Comparison of ENCODE assay signal across 5 worm cellular contexts in the genomic region with DNA sequence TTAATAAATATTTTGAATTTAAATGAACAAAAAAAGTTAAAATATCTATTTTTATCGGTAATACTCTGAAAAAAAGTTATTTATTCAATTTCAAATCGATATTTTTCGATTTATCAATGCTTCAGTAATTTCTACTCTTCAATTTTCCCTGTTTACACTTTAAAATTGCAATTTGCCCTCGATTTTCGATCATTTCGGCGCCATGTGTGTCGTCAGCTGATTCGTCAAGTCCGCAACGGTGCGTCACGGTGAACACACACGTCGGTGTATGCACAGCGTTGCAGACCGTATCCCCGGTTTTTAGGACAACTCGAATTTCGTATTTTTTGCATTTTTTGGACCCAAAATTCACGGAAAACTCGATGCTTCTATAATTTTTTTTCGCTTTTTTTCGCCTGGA.
TF ChIP-seq lines count a peak whose summit lies in the region.

TSS of gene C18D11.3 (plus strand) at position 189 of the 400 bp plus-strand sequence.

TF ChIP-seq in whole organism, L1 larva, 84 proteins besides CTCF, POLR2A, EP300 and RAD21 (continues in another document):
- TF ChIP-seq nhr-47 (tag; optimal IDR thresholded peaks at IDR 0.05; lab: Kevin White, UChicago) (peak; percentile 82), elt-2 (tag; optimal IDR thresholded peaks at IDR 0.05; lab: Kevin White, UChicago) (peak; percentile 65), nhr-71 (tag; optimal IDR thresholded peaks at IDR 0.05; lab: Kevin White, UChicago) (peak; percentile 92), aly-2 (tag; optimal IDR thresholded peaks at IDR 0.05; lab: Kevin White, UChicago) (no peak), unc-98 (GFP tag; IDR thresholded peaks at IDR 0.05; lab: Robert Waterston, UW) (peak; percentile 6; the same call in 1 of the 2 replicates), pax-3 (tag; optimal IDR thresholded peaks at IDR 0.05; lab: Kevin White, UChicago) (peak; percentile 55), mep-1 (tag; optimal IDR thresholded peaks at IDR 0.05; lab: Kevin White, UChicago) (peak; percentile 94), dsc-1 (tag; optimal IDR thresholded peaks at IDR 0.05; lab: Kevin White, UChicago) (peak; percentile 67), dpl-1 (GFP tag; optimal IDR thresholded peaks at IDR 0.05; lab: Kevin White, UChicago) (peak; percentile 74 to 85 (median 84)), jun-1 (tag; optimal IDR thresholded peaks at IDR 0.05; lab: Kevin White, UChicago) (peak; percentile 52), ceh-82 (tag; optimal IDR thresholded peaks at IDR 0.05; lab: Kevin White, UChicago) (peak; percentile 48 to 93 (median 52)), snpc-4 (tag; optimal IDR thresholded peaks at IDR 0.05; lab: Kevin White, UChicago) (peak; percentile 88), nhr-237 (tag; optimal IDR thresholded peaks at IDR 0.05; lab: Kevin White, UChicago) (peak; percentile 16), nhr-77 (tag; optimal IDR thresholded peaks at IDR 0.05; lab: Kevin White, UChicago) (peak; percentile 82), lsy-2 (tag; optimal IDR thresholded peaks at IDR 0.05; lab: Kevin White, UChicago) (peak; percentile 96 to 99), sup-37 (GFP tag; optimal IDR thresholded peaks at IDR 0.05; lab: Kevin White, UChicago) (no peak), zag-1 (tag; optimal IDR thresholded peaks at IDR 0.05; lab: Kevin White, UChicago) (no peak)

TF ChIP-seq in whole organism, L3 larva, 47 proteins besides CTCF, POLR2A, EP300 and RAD21 (continues in another document):
- TF ChIP-seq ama-1 (optimal IDR thresholded peaks at IDR 0.05; lab: Kevin White, UChicago): peak; percentile 1
- peak; percentile 48 for TF ChIP-seq lsy-12 (tag; optimal IDR thresholded peaks at IDR 0.05; lab: Kevin White, UChicago)
- no peak for TF ChIP-seq fos-1 (tag; optimal IDR thresholded peaks at IDR 0.05; lab: Kevin White, UChicago)
- no peak for TF ChIP-seq nhr-11 (tag; optimal IDR thresholded peaks at IDR 0.05; lab: Kevin White, UChicago)
- no peak for TF ChIP-seq nhr-12 (tag; optimal IDR thresholded peaks at IDR 0.05; lab: Kevin White, UChicago)
- peak; percentile 98 for TF ChIP-seq pha-4 (tag; optimal IDR thresholded peaks at IDR 0.05; lab: Kevin White, UChicago)
- no peak for TF ChIP-seq egl-27 (tag; optimal IDR thresholded peaks at IDR 0.05; lab: Kevin White, UChicago)
- TF ChIP-seq nhr-23 (tag; optimal IDR thresholded peaks at IDR 0.05; lab: Kevin White, UChicago): peak; percentile 83
- TF ChIP-seq aly-2 (tag; optimal IDR thresholded peaks at IDR 0.05; lab: Kevin White, UChicago): no peak
- TF ChIP-seq daf-12 (tag; optimal IDR thresholded peaks at IDR 0.05; lab: Kevin White, UChicago): no peak
- peak; percentile 15 for TF ChIP-seq elt-1 (tag; optimal IDR thresholded peaks at IDR 0.05; lab: Kevin White, UChicago)
- no peak for TF ChIP-seq ceh-82 (tag; optimal IDR thresholded peaks at IDR 0.05; lab: Kevin White, UChicago)
- peak; percentile 92 for TF ChIP-seq lin-15B (tag; optimal IDR thresholded peaks at IDR 0.05; lab: Kevin White, UChicago)
- TF ChIP-seq egl-5 (tag; optimal IDR thresholded peaks at IDR 0.05; lab: Kevin White, UChicago): peak; percentile 90
- TF ChIP-seq hmg-11 (tag; optimal IDR thresholded peaks at IDR 0.05; lab: Kevin White, UChicago): peak; percentile 67
- no peak for TF ChIP-seq mdl-1 (tag; optimal IDR thresholded peaks at IDR 0.05; lab: Kevin White, UChicago)
- TF ChIP-seq nhr-67 (tag; optimal IDR thresholded peaks at IDR 0.05; lab: Kevin White, UChicago): no peak
- no peak for TF ChIP-seq fkh-2 (tag; optimal IDR thresholded peaks at IDR 0.05; lab: Kevin White, UChicago)
- TF ChIP-seq nhr-76 (tag; optimal IDR thresholded peaks at IDR 0.05; lab: Kevin White, UChicago): no peak

TF ChIP-seq in whole organism, early embryonic, 17 proteins besides CTCF, POLR2A, EP300 and RAD21:
- TF ChIP-seq scrt-1 (GFP tag; IDR thresholded peaks at IDR 0.05; lab: Robert Waterston, UW): no peak
- peak; percentile 64 for TF ChIP-seq F13C5.2 (tag; optimal IDR thresholded peaks at IDR 0.05; lab: Kevin White, UChicago)

TF ChIP-seq in whole organism, midembryonic, 9 proteins besides CTCF, POLR2A, EP300 and RAD21:
- TF ChIP-seq ztf-23 (GFP tag; IDR thresholded peaks at IDR 0.05; lab: Robert Waterston, UW) (peak; percentile 66; the same call in 1 of the 2 replicates), klf-2 (GFP tag; conservative IDR thresholded peaks at IDR 0.05; lab: Robert Waterston, UW) (no peak), tab-1 (GFP tag; IDR thresholded peaks at IDR 0.05; lab: Robert Waterston, UW) (no peak), med-1 (GFP tag; optimal IDR thresholded peaks at IDR 0.05; lab: Kevin White, UChicago; ENCODE audit: insufficient read depth) (no peak), T22C8.4 (GFP tag; IDR thresholded peaks at IDR 0.05; lab: Robert Waterston, UW) (no peak), cog-1 (tag; optimal IDR thresholded peaks at IDR 0.05; lab: Kevin White, UChicago) (no peak), ztf-29 (GFP tag; IDR thresholded peaks at IDR 0.05; lab: Robert Waterston, UW) (no peak), ref-1 (GFP tag; conservative IDR thresholded peaks at IDR 0.05; lab: Robert Waterston, UW) (no peak), flt-1 (GFP tag; IDR thresholded peaks at IDR 0.05; lab: Robert Waterston, UW) (0 out of 2 replicates have a peak, but pooled peaks have one; percentile 35)

TF ChIP-seq in whole organism, young adult, 124 proteins besides CTCF, POLR2A, EP300 and RAD21 (continues in another document):
- TF ChIP-seq nfyb-1 (GFP tag; IDR thresholded peaks at IDR 0.05; lab: Robert Waterston, UW) (peak; percentile 80), K12H6.12 (tag; optimal IDR thresholded peaks at IDR 0.05; lab: Kevin White, UChicago) (peak; percentile 80), lsy-27 (tag; optimal IDR thresholded peaks at IDR 0.05; lab: Kevin White, UChicago; ENCODE audit: borderline replicate concordance, insufficient read depth) (no peak), tlf-1 (GFP tag; optimal IDR thresholded peaks at IDR 0.05; lab: Kevin White, UChicago) (peak; percentile 58), D2030.7 (GFP tag; IDR thresholded peaks at IDR 0.05; lab: Robert Waterston, UW) (peak; percentile 49; the same call in 1 of the 2 replicates), lin-54 (GFP tag; optimal IDR thresholded peaks at IDR 0.05; lab: Kevin White, UChicago) (peak; percentile 71), let-607 (tag; optimal IDR thresholded peaks at IDR 0.05; lab: Kevin White, UChicago) (peak in 1 of 2 experiments; percentile 30), mes-4 (tag; optimal IDR thresholded peaks at IDR 0.05; lab: Kevin White, UChicago) (no peak), attf-5 (GFP tag; optimal IDR thresholded peaks at IDR 0.05; lab: Kevin White, UChicago) (peak; percentile 94), attf-6 (GFP tag; IDR thresholded peaks at IDR 0.05; lab: Robert Waterston, UW) (no peak), mcd-1 (GFP tag; IDR thresholded peaks at IDR 0.05; lab: Robert Waterston, UW) (peak; percentile 84), ceh-100 (GFP tag; IDR thresholded peaks at IDR 0.05; lab: Robert Waterston, UW) (peak; percentile 75), rpc-1 (optimal IDR thresholded peaks at IDR 0.05; lab: Kevin White, UChicago) (no peak), rpc-1 (tag; optimal IDR thresholded peaks at IDR 0.05; lab: Kevin White, UChicago) (no peak), F33H1.4 (GFP tag; IDR thresholded peaks at IDR 0.05; lab: Robert Waterston, UW) (peak; percentile 51), ceh-27 (GFP tag; optimal IDR thresholded peaks at IDR 0.05; lab: Kevin White, UChicago) (peak; percentile 88), bed-2 (GFP tag; IDR thresholded peaks at IDR 0.05; lab: Robert Waterston, UW) (no peak), efl-1 (GFP tag; optimal IDR thresholded peaks at IDR 0.05; lab: Kevin White, UChicago) (peak; percentile 65), athp-1 (tag; optimal IDR thresholded peaks at IDR 0.05; lab: Kevin White, UChicago) (peak; percentile 32), B0019.2 (GFP tag; conservative IDR thresholded peaks at IDR 0.05; lab: Robert Waterston, UW) (0 out of 2 replicates have a peak, but pooled peaks have one; percentile 46), atf-7 (tag; optimal IDR thresholded peaks at IDR 0.05; lab: Kevin White, UChicago) (peak; percentile 32), Y53G8AR.9 (GFP tag; conservative IDR thresholded peaks at IDR 0.05; lab: Robert Waterston, UW) (0 out of 2 replicates have a peak, but pooled peaks have one; percentile 48), C06A6.2 (GFP tag; conservative IDR thresholded peaks at IDR 0.05; lab: Robert Waterston, UW) (peak; percentile 39; the same call in 1 of the 2 replicates), madf-8 (GFP tag; conservative IDR thresholded peaks at IDR 0.05; lab: Robert Waterston, UW) (peak; percentile 31; the same call in 1 of the 2 replicates), snpc-4 (GFP tag; optimal IDR thresholded peaks at IDR 0.05; lab: Kevin White, UChicago) (peak; percentile 32), snpc-4 (tag; optimal IDR thresholded peaks at IDR 0.05; lab: Kevin White, UChicago) (peak in 3 of 4 experiments; percentile 26 to 71 (median 52)), egrh-3 (GFP tag; IDR thresholded peaks at IDR 0.05; lab: Robert Waterston, UW) (0 out of 2 replicates have a peak, but pooled peaks have one; percentile 14), cebp-1 (GFP tag; IDR thresholded peaks at IDR 0.05; lab: Robert Waterston, UW) (0 out of 2 replicates have a peak, but pooled peaks have one; percentile 42), cebp-1 (tag; optimal IDR thresholded peaks at IDR 0.05; lab: Kevin White, UChicago) (peak; percentile 81), pha-4 (tag; optimal IDR thresholded peaks at IDR 0.05; lab: Kevin White, UChicago) (peak; percentile 64), akir-1 (GFP tag; optimal IDR thresholded peaks at IDR 0.05; lab: Kevin White, UChicago) (no peak), K11D2.4 (GFP tag; IDR thresholded peaks at IDR 0.05; lab: Robert Waterston, UW) (0 out of 2 replicates have a peak, but pooled peaks have one; percentile 56), rcor-1 (GFP tag; IDR thresholded peaks at IDR 0.05; lab: Robert Waterston, UW) (peak; percentile 19; the same call in 1 of the 2 replicates), sea-2 (GFP tag; IDR thresholded peaks at IDR 0.05; lab: Robert Waterston, UW) (no peak), nhr-120 (GFP tag; IDR thresholded peaks at IDR 0.05; lab: Robert Waterston, UW) (no peak), B0336.3 (GFP tag; IDR thresholded peaks at IDR 0.05; lab: Robert Waterston, UW) (peak; percentile 79), lir-1 (GFP tag; conservative IDR thresholded peaks at IDR 0.05; lab: Robert Waterston, UW) (no peak), ztf-25 (GFP tag; IDR thresholded peaks at IDR 0.05; lab: Robert Waterston, UW) (no peak), tbp1 (GFP tag; optimal IDR thresholded peaks at IDR 0.05; lab: Kevin White, UChicago) (peak; percentile 66), madf-10 (tag; optimal IDR thresholded peaks at IDR 0.05; lab: Kevin White, UChicago) (peak; percentile 15), ztf-28 (GFP tag; IDR thresholded peaks at IDR 0.05; lab: Robert Waterston, UW) (0 out of 2 replicates have a peak, but pooled peaks have one; percentile 7), ekl-4 (GFP tag; IDR thresholded peaks at IDR 0.05; lab: Robert Waterston, UW) (peak; percentile 65; the same call in 1 of the 2 replicates)

Comparison
In these comparisons a context has a peak if more than half of its experiments do, and no peak if none do; other contexts are left out.
1. Of the 8 proteins assayed by ChIP-seq in both whole organism, young adult and whole organism, L1 larva: peak only in whole organism, young adult: none; only in whole organism, L1 larva: nhr-90 and unc-130; in both: dpl-1, efl-1 and snpc-4; in neither: 2; mixed calls (peak in some experiments, not most) for 1.